Worm (Caenorhabditis elegans) whole organism, young adult: ENCODE results near the gene dot-1.3.

Experiments
- B0336.3 ChIP-seq: fragments of 200-800 bp; sonication (Bioruptor generic); IDR thresholded peaks from 2 replicates; pipeline ENCODE4 v1.3.6; 2022; ENCODE audit warnings: missing genetic modification characterization, missing compliant biosample characterization
- F10E7.11 ChIP-seq: sonication (generic microtip); optimal IDR thresholded peaks from 2 replicates; lab custom pipeline; 2017; ENCODE audit warnings: mild to moderate bottlenecking, missing genetic modification characterization, moderate library complexity, missing compliant biosample characterization
- F22D6.2 ChIP-seq: sonication (generic microtip); optimal IDR thresholded peaks from 2 replicates; lab custom pipeline; 2016; ENCODE audit warnings: mild to moderate bottlenecking, missing genetic modification characterization, missing compliant biosample characterization
- F23B12.7 ChIP-seq: sonication (generic microtip); optimal IDR thresholded peaks from 2 replicates; lab custom pipeline; 2017; ENCODE audit warnings: missing genetic modification characterization, mild to moderate bottlenecking, missing compliant biosample characterization, antibody characterized with exemption, moderate library complexity; ENCODE audit not compliant: insufficient read depth
- F33H1.4 ChIP-seq: fragments of 200-800 bp; sonication (Bioruptor generic); IDR thresholded peaks from 2 replicates; pipeline ENCODE4 v1.3.6; 2022; ENCODE audit warnings: missing genetic modification reagents, missing genetic modification characterization, missing compliant biosample characterization
- F52B5.7 ChIP-seq: sonication (generic microtip); optimal IDR thresholded peaks from 2 replicates; lab custom pipeline; 2016; ENCODE audit warnings: mild to moderate bottlenecking, missing genetic modification characterization, missing compliant biosample characterization
- F57A8.1 ChIP-seq: fragments of 200-800 bp; sonication (Bioruptor generic); optimal IDR thresholded peaks from 2 replicates; lab custom pipeline; 2018; ENCODE audit warnings: mild to moderate bottlenecking, missing genetic modification characterization, moderate library complexity, missing compliant biosample characterization
- T07F8.4 ChIP-seq: sonication (generic microtip); optimal IDR thresholded peaks from 2 replicates; lab custom pipeline; 2016; ENCODE audit warnings: mild to moderate bottlenecking, missing genetic modification characterization, moderate library complexity, missing compliant biosample characterization
- Y53F4B.3 ChIP-seq: fragments of 200-800 bp; sonication (Bioruptor generic); IDR thresholded peaks from 2 replicates; pipeline ENCODE4 v1.3.6; 2022; ENCODE audit warnings: missing genetic modification reagents, missing genetic modification characterization, missing compliant biosample characterization
- Y53G8AR.9 ChIP-seq: fragments of 200-800 bp; sonication (Bioruptor generic); conservative IDR thresholded peaks from 2 replicates; pipeline ENCODE4 v1.3.6; 2022; ENCODE audit warnings: missing genetic modification reagents, missing genetic modification characterization, missing compliant biosample characterization
- attf-5 ChIP-seq: fragments of 200-800 bp; sonication (Bioruptor generic); optimal IDR thresholded peaks from 2 replicates; lab custom pipeline; 2018; ENCODE audit warnings: mild to moderate bottlenecking, missing genetic modification characterization, missing compliant biosample characterization
- ceh-79 ChIP-seq: sonication (generic microtip); optimal IDR thresholded peaks from 2 replicates; lab custom pipeline; 2017; ENCODE audit warnings: mild to moderate bottlenecking, missing genetic modification characterization, missing compliant biosample characterization
- die-1 ChIP-seq: sonication (generic microtip); optimal IDR thresholded peaks from 2 replicates; lab custom pipeline; 2016; ENCODE audit warnings: missing genotype, mild to moderate bottlenecking, missing genetic modification characterization, missing compliant biosample characterization
- egl-18 ChIP-seq: fragments of 200-800 bp; sonication (Bioruptor generic); IDR thresholded peaks from 2 replicates; pipeline ENCODE4 v1.3.6; 2022; ENCODE audit warnings: missing genetic modification reagents, missing genetic modification characterization, missing compliant biosample characterization
- egrh-3 ChIP-seq: fragments of 200-800 bp; sonication (Bioruptor generic); IDR thresholded peaks from 2 replicates; pipeline ENCODE4 v1.3.6; 2022; ENCODE audit warnings: missing genetic modification reagents, missing genetic modification characterization, missing compliant biosample characterization
- ets-4 ChIP-seq: fragments of 200-800 bp; sonication (Bioruptor generic); optimal IDR thresholded peaks from 2 replicates; lab custom pipeline; 2018; ENCODE audit warnings: mild to moderate bottlenecking, missing genetic modification characterization, missing compliant biosample characterization
- gei-17 ChIP-seq: fragments of 200-800 bp; sonication (Bioruptor generic); optimal IDR thresholded peaks from 2 replicates; lab custom pipeline; 2018; ENCODE audit warnings: mild to moderate bottlenecking, missing genetic modification characterization, missing compliant biosample characterization
- lag-1 ChIP-seq: fragments of 200-800 bp; sonication (Bioruptor generic); IDR thresholded peaks from 2 replicates; pipeline ENCODE4 v1.3.6; 2022; ENCODE audit warnings: missing genetic modification reagents, missing genetic modification characterization, missing compliant biosample characterization
- let-526 ChIP-seq: fragments of 200-800 bp; sonication (Bioruptor generic); IDR thresholded peaks from 2 replicates; pipeline ENCODE4 v1.3.6; 2022; ENCODE audit warnings: missing genetic modification reagents, missing genetic modification characterization, missing compliant biosample characterization
- lin-26 ChIP-seq: fragments of 200-800 bp; sonication (Bioruptor generic); IDR thresholded peaks from 2 replicates; pipeline ENCODE4 v1.3.6; 2022; ENCODE audit warnings: missing genetic modification reagents, missing genetic modification characterization, missing compliant biosample characterization
- lin-40 ChIP-seq: sonication (generic microtip); optimal IDR thresholded peaks from 2 replicates; lab custom pipeline; 2016; ENCODE audit warnings: missing genetic modification characterization, mild to moderate bottlenecking, missing compliant biosample characterization, missing genotype, missing genetic modification reagents
- lin-54 ChIP-seq: fragments of 200-800 bp; sonication (Bioruptor generic); optimal IDR thresholded peaks from 2 replicates; lab custom pipeline; 2018; ENCODE audit warnings: mild to moderate bottlenecking, missing genetic modification characterization, missing compliant biosample characterization
- lsy-27 ChIP-seq: sonication (generic microtip); optimal IDR thresholded peaks from 2 replicates; lab custom pipeline; 2017; ENCODE audit warnings: missing genetic modification characterization, mild to moderate bottlenecking, missing compliant biosample characterization, antibody characterized with exemption, missing genotype, borderline replicate concordance; ENCODE audit not compliant: insufficient read depth
- madf-6 ChIP-seq: fragments of 200-800 bp; sonication (Bioruptor generic); IDR thresholded peaks from 2 replicates; pipeline ENCODE4 v1.3.6; 2022; ENCODE audit warnings: missing genetic modification reagents, missing genetic modification characterization, missing compliant biosample characterization
- mes-4 ChIP-seq: sonication (generic microtip); optimal IDR thresholded peaks from 2 replicates; lab custom pipeline; 2016; ENCODE audit warnings: missing genotype, missing genetic modification characterization, missing compliant biosample characterization
- mxl-1 ChIP-seq: sonication (generic microtip); optimal IDR thresholded peaks from 2 replicates; lab custom pipeline; 2016; ENCODE audit warnings: missing genetic modification characterization, missing compliant biosample characterization
- nhr-120 ChIP-seq: fragments of 200-800 bp; sonication (Bioruptor generic); IDR thresholded peaks from 2 replicates; pipeline ENCODE4 v1.3.6; 2022; ENCODE audit warnings: missing genetic modification characterization, missing compliant biosample characterization
- nhr-27 ChIP-seq: fragments of 200-800 bp; sonication (Bioruptor generic); optimal IDR thresholded peaks from 2 replicates; lab custom pipeline; 2018; ENCODE audit warnings: mild to moderate bottlenecking, missing genetic modification characterization, moderate library complexity, missing compliant biosample characterization
- nhr-80 ChIP-seq: sonication (generic microtip); optimal IDR thresholded peaks from 2 replicates; lab custom pipeline; 2016; ENCODE audit warnings: missing genetic modification characterization, missing compliant biosample characterization
- pbrm-1 ChIP-seq: fragments of 200-800 bp; sonication (Bioruptor generic); IDR thresholded peaks from 2 replicates; pipeline ENCODE4 v1.3.6; 2022; ENCODE audit warnings: missing genetic modification reagents, missing genetic modification characterization, missing compliant biosample characterization
- pha-4 ChIP-seq: fragments of 150-350 bp; sonication (generic microtip); optimal IDR thresholded peaks from 2 replicates; lab custom pipeline; 2014; ENCODE audit warnings: missing biosample characterization, missing genetic modification reagents, missing genetic modification characterization
- snpc-1.3 ChIP-seq: sonication (generic microtip); optimal IDR thresholded peaks from 2 replicates; lab custom pipeline; 2017; ENCODE audit warnings: missing genetic modification characterization, mild to moderate bottlenecking, missing compliant biosample characterization, antibody characterized with exemption, moderate library complexity, missing genotype, missing genetic modification reagents; ENCODE audit not compliant: insufficient read depth
- snpc-4 ChIP-seq, 5 experiments: fragments of 150-350 bp in 1 of 5; sonication (generic microtip) in 4 of 5; optimal IDR thresholded peaks; 2 replicates each; lab custom pipeline; 2014 to 2018; ENCODE audit warnings: missing genetic modification characterization in 5 of 5, missing biosample characterization in 3 of 5, antibody characterized with exemption in 2 of 5, mild to moderate bottlenecking in 2 of 5, missing compliant biosample characterization in 2 of 5, missing genotype in 2 of 5, moderate library complexity in 2 of 5, missing genetic modification reagents in 1 of 5
- tlf-1 ChIP-seq: fragments of 200-800 bp; sonication (Bioruptor generic); optimal IDR thresholded peaks from 2 replicates; lab custom pipeline; 2018; ENCODE audit warnings: mild to moderate bottlenecking, missing genetic modification characterization, missing compliant biosample characterization
- unc-130 ChIP-seq: sonication (generic microtip); optimal IDR thresholded peaks from 2 replicates; lab custom pipeline; 2016; ENCODE audit warnings: missing genetic modification reagents, missing genetic modification characterization, missing compliant biosample characterization
- zfh-2 ChIP-seq: fragments of 200-800 bp; sonication (Bioruptor generic); conservative IDR thresholded peaks from 2 replicates; pipeline ENCODE4 v1.3.6; 2022; ENCODE audit warnings: missing genetic modification reagents, missing genetic modification characterization, missing compliant biosample characterization
- ztf-22 ChIP-seq: fragments of 200-800 bp; sonication (Bioruptor generic); optimal IDR thresholded peaks from 2 replicates; lab custom pipeline; 2018; ENCODE audit warnings: mild to moderate bottlenecking, missing genetic modification characterization, moderate library complexity, missing compliant biosample characterization
- ztf-3 ChIP-seq: fragments of 200-800 bp; sonication (Bioruptor generic); optimal IDR thresholded peaks from 2 replicates; lab custom pipeline; 2018; ENCODE audit warnings: mild to moderate bottlenecking, missing genetic modification characterization, missing compliant biosample characterization

Gene dot-1.3

ce11 chrX:12346729-12347128, 44.1 kb upstream of the dot-1.3 start, which contains the start of gene F42F12.11:
F42F12.11 (plus strand) TSS chrX:12347029.
- no peak for TF ChIP-seq lsy-27 (tag; lab: Kevin White, UChicago)
- no peak for TF ChIP-seq lin-26 (GFP tag; lab: Robert Waterston, UW)
- TF ChIP-seq T07F8.4 (tag; lab: Kevin White, UChicago) = no peak
- TF ChIP-seq nhr-120 (GFP tag; lab: Robert Waterston, UW) = no peak
- TF ChIP-seq die-1 (tag; lab: Kevin White, UChicago) = no peak
- TF ChIP-seq nhr-27 (tag; lab: Kevin White, UChicago) = no peak
- TF ChIP-seq nhr-80 (tag; lab: Kevin White, UChicago) = no peak
- no peak for TF ChIP-seq snpc-4 (GFP tag; optimal IDR thresholded peaks at IDR 0.05; lab: Kevin White, UChicago)
- no peak for TF ChIP-seq snpc-4 (tag; optimal IDR thresholded peaks at IDR 0.05; lab: Kevin White, UChicago)
- no peak for TF ChIP-seq ceh-79 (tag; lab: Kevin White, UChicago)
- TF ChIP-seq zfh-2 = no peak
- no peak for TF ChIP-seq egrh-3 (GFP tag; lab: Robert Waterston, UW)
- no peak for TF ChIP-seq madf-6 (GFP tag; lab: Robert Waterston, UW)
- TF ChIP-seq pha-4 (tag; lab: Kevin White, UChicago) = no peak

ce11 chrX:12343279-12343678, 40.6 kb upstream of the dot-1.3 start, which contains the start of the genes nspc-9 and nspc-10:
nspc-9 (minus strand) TSS chrX:12343379.
nspc-10 (plus strand) TSS chrX:12343609.
- TF ChIP-seq F22D6.2 (no peak), Y53G8AR.9 (no peak), lin-54 (no peak), mxl-1 (tag; lab: Kevin White, UChicago) (no peak), Y53F4B.3 (GFP tag; lab: Robert Waterston, UW) (no peak), snpc-1.3 (tag; lab: Kevin White, UChicago) (no peak), ets-4 (GFP tag; lab: Kevin White, UChicago) (no peak), B0336.3 (no peak), lag-1 (no peak), F57A8.1 (GFP tag; lab: Kevin White, UChicago) (no peak), F52B5.7 (tag; lab: Kevin White, UChicago) (no peak), ztf-22 (GFP tag; lab: Kevin White, UChicago) (no peak), pbrm-1 (GFP tag; lab: Robert Waterston, UW) (no peak), F10E7.11 (tag; lab: Kevin White, UChicago) (no peak), mes-4 (tag; lab: Kevin White, UChicago) (no peak), pha-4 (tag; lab: Kevin White, UChicago) (no peak), lin-26 (GFP tag; lab: Robert Waterston, UW) (no peak)
- TF ChIP-seq, all 124 proteins: peak for 0

- no peak for TF ChIP-seq unc-130 (GFP tag; lab: Kevin White, UChicago)
- no peak for TF ChIP-seq F33H1.4
- no peak for TF ChIP-seq nhr-80 (tag; lab: Kevin White, UChicago)
- TF ChIP-seq attf-5 (GFP tag; lab: Kevin White, UChicago) = no peak
- TF ChIP-seq mxl-1 (tag; lab: Kevin White, UChicago) = no peak
- no peak for TF ChIP-seq lin-40 (tag; lab: Kevin White, UChicago)
- TF ChIP-seq egl-18 (GFP tag; lab: Robert Waterston, UW) = no peak
- no peak for TF ChIP-seq F23B12.7
- no peak for TF ChIP-seq snpc-4 (GFP tag; optimal IDR thresholded peaks at IDR 0.05; lab: Kevin White, UChicago)
- no peak for TF ChIP-seq snpc-4 (tag; optimal IDR thresholded peaks at IDR 0.05; lab: Kevin White, UChicago)
- no peak for TF ChIP-seq tlf-1 (GFP tag; lab: Kevin White, UChicago)
- no peak for TF ChIP-seq gei-17 (GFP tag; lab: Kevin White, UChicago)
- TF ChIP-seq let-526 (GFP tag; lab: Robert Waterston, UW) = no peak
- no peak for TF ChIP-seq F10E7.11 (tag; lab: Kevin White, UChicago)
- no peak for TF ChIP-seq ztf-3 (GFP tag; lab: Kevin White, UChicago)
- TF ChIP-seq ztf-22 (GFP tag; lab: Kevin White, UChicago) = no peak
These were observed 38.7 kb upstream of the dot-1.3 start, which contains the start of gene zig-2 for ce11 chrX:12341338-12341737. zig-2 (minus strand) TSS chrX:12341438.
